Worm (Caenorhabditis elegans): ENCODE results near the gene F44E5.5.

- TF ChIP-seq unc-39 (tag; optimal IDR thresholded peaks at IDR 0.05) (no peak), nhr-25 (tag; optimal IDR thresholded peaks at IDR 0.05) (no peak), nfya-1 (tag; optimal IDR thresholded peaks at IDR 0.05; ENCODE audit: insufficient read depth) (peak; percentile 14), sea-2 (GFP tag; optimal IDR thresholded peaks at IDR 0.05) (no peak), R02D3.7 (tag; optimal IDR thresholded peaks at IDR 0.05) (no peak), ztf-11 (tag; optimal IDR thresholded peaks at IDR 0.05) (no peak)
Measured at ce11 chrII:11713569-11713968, 45.9 kb upstream of the F44E5.5 start, which contains the start of gene F13D12.10.

Measured in whole organism, L3 larva.